Worm (Caenorhabditis elegans) whole organism, L4 larva: ENCODE results near the gene lpin-1.

Source experiments
- F10B5.3 ChIP-seq: sonication (generic microtip); optimal IDR thresholded peaks from 2 replicates; lab custom pipeline; 2016; ENCODE audit warnings: mild to moderate bottlenecking, missing genetic modification characterization, missing compliant biosample characterization
- F37D6.2 ChIP-seq: sonication (generic microtip); optimal IDR thresholded peaks from 2 replicates; lab custom pipeline; 2016; ENCODE audit warnings: mild to moderate bottlenecking, missing genetic modification characterization, missing compliant biosample characterization
- F44E2.7 ChIP-seq: fragments of 200-800 bp; sonication (Bioruptor generic); IDR thresholded peaks from 2 replicates; pipeline ENCODE4 v2.1.2; 2022; ENCODE audit warnings: missing genetic modification characterization, missing compliant biosample characterization
- R02D3.7 ChIP-seq: fragments of 150-350 bp; sonication (generic microtip); optimal IDR thresholded peaks from 3 replicates; lab custom pipeline; 2014; ENCODE audit warnings: missing biosample characterization, missing genetic modification characterization
- T20F7.1 ChIP-seq: fragments of 200-800 bp; sonication (Bioruptor generic); optimal IDR thresholded peaks from 2 replicates; lab custom pipeline; 2018; ENCODE audit warnings: mild to moderate bottlenecking, missing genetic modification characterization, missing compliant biosample characterization
- Y5F2A.4 ChIP-seq: fragments of 200-800 bp; sonication (Bioruptor generic); optimal IDR thresholded peaks from 2 replicates; lab custom pipeline; 2018; ENCODE audit warnings: mild to moderate bottlenecking, missing genetic modification characterization, missing compliant biosample characterization
- ZK337.2 ChIP-seq: fragments of 200-800 bp; sonication (Bioruptor generic); IDR thresholded peaks from 2 replicates; pipeline ENCODE4 v1.3.6; 2022; ENCODE audit warnings: missing genetic modification reagents, missing genetic modification characterization, missing compliant biosample characterization
- ZK546.5 ChIP-seq, 2 experiments: sonication (generic microtip); optimal IDR thresholded peaks; 2 replicates each; lab custom pipeline; 2017; ENCODE audit warnings: missing biosample characterization in 2 of 2, missing genetic modification characterization in 2 of 2
- aha-1 ChIP-seq: fragments of 150-350 bp; peaks from one replicate; lab custom pipeline; 2014; ENCODE audit warnings: missing biosample characterization, missing genetic modification characterization
- attf-4 ChIP-seq: sonication (generic microtip); optimal IDR thresholded peaks from 3 replicates; lab custom pipeline; 2017; ENCODE audit warnings: missing biosample characterization, missing genetic modification characterization
- ceh-20 ChIP-seq: fragments of 200-800 bp; sonication (Bioruptor generic); IDR thresholded peaks from 2 replicates; pipeline ENCODE4 v1.3.6; 2022; ENCODE audit warnings: missing genetic modification reagents, missing genetic modification characterization, missing compliant biosample characterization
- ctbp-1 ChIP-seq: fragments of 200-800 bp; sonication (Bioruptor generic); IDR thresholded peaks from 2 replicates; pipeline ENCODE4 v1.3.6; 2022; ENCODE audit warnings: missing genetic modification reagents, missing genetic modification characterization, missing compliant biosample characterization
- daf-12 ChIP-seq: fragments of 150-350 bp; optimal IDR thresholded peaks from 2 replicates; lab custom pipeline; 2014; ENCODE audit warnings: missing biosample characterization, missing genetic modification reagents, missing genetic modification characterization
- daf-8 ChIP-seq: fragments of 200-800 bp; sonication (Bioruptor generic); IDR thresholded peaks from 2 replicates; pipeline ENCODE4 v1.3.6; 2022; ENCODE audit warnings: missing genetic modification characterization, missing compliant biosample characterization
- dmd-6 ChIP-seq: fragments of 200-800 bp; sonication (Bioruptor generic); IDR thresholded peaks from 2 replicates; pipeline ENCODE4 v1.3.6; 2022; ENCODE audit warnings: missing genetic modification reagents, missing genetic modification characterization, missing compliant biosample characterization
- dpl-1 ChIP-seq: fragments of 150-350 bp; optimal IDR thresholded peaks from 2 replicates; lab custom pipeline; 2014; ENCODE audit warnings: missing biosample characterization, missing genetic modification reagents, missing genetic modification characterization
- egl-27 ChIP-seq: sonication (generic microtip); optimal IDR thresholded peaks from 3 replicates; lab custom pipeline; 2017; ENCODE audit warnings: missing biosample characterization, missing genetic modification reagents, missing genetic modification characterization
- hlh-11 ChIP-seq: fragments of 200-800 bp; sonication (Bioruptor generic); optimal IDR thresholded peaks from 2 replicates; lab custom pipeline; 2018; ENCODE audit warnings: mild to moderate bottlenecking, missing genetic modification characterization, missing compliant biosample characterization
- hmg-1.1 ChIP-seq: fragments of 200-800 bp; sonication (Bioruptor generic); IDR thresholded peaks from 2 replicates; pipeline ENCODE4 v1.3.6; 2022; ENCODE audit warnings: missing genetic modification reagents, missing genetic modification characterization, missing compliant biosample characterization
- lim-7 ChIP-seq: fragments of 200-800 bp; sonication (Bioruptor generic); IDR thresholded peaks from 2 replicates; pipeline ENCODE4 v1.3.6; 2022; ENCODE audit warnings: missing genetic modification characterization, missing compliant biosample characterization
- lin-1 ChIP-seq: fragments of 200-800 bp; sonication (Bioruptor generic); IDR thresholded peaks from 2 replicates; pipeline ENCODE4 v1.3.6; 2022; ENCODE audit warnings: missing genetic modification reagents, missing genetic modification characterization, missing compliant biosample characterization
- lin-13 ChIP-seq: fragments of 150-350 bp; optimal IDR thresholded peaks from 2 replicates; lab custom pipeline; 2014; ENCODE audit warnings: missing biosample characterization, missing genetic modification reagents, missing genetic modification characterization
- mdl-1 ChIP-seq, 2 experiments: fragments of 150-350 bp in 1 of 2; sonication (generic microtip) in 1 of 2; optimal IDR thresholded peaks; 2 replicates each; lab custom pipeline; 2014 to 2017; ENCODE audit warnings: missing biosample characterization in 2 of 2, missing genetic modification characterization in 2 of 2
- mdt-29 ChIP-seq: fragments of 200-800 bp; sonication (Bioruptor generic); IDR thresholded peaks from 2 replicates; pipeline ENCODE4 v1.3.6; 2022; ENCODE audit warnings: missing genetic modification reagents, missing genetic modification characterization, missing compliant biosample characterization
- mxl-2 ChIP-seq: fragments of 200-800 bp; sonication (Bioruptor generic); conservative IDR thresholded peaks from 2 replicates; pipeline ENCODE4 v1.3.6; 2022; ENCODE audit warnings: missing genetic modification reagents, missing genetic modification characterization, missing compliant biosample characterization
- nhr-237 ChIP-seq: sonication (generic microtip); optimal IDR thresholded peaks from 2 replicates; lab custom pipeline; 2017; ENCODE audit warnings: missing biosample characterization, missing genetic modification characterization
- nhr-25 ChIP-seq: sonication (generic microtip); optimal IDR thresholded peaks from 2 replicates; lab custom pipeline; 2017; ENCODE audit warnings: missing genetic modification characterization, mild to moderate bottlenecking, missing compliant biosample characterization, antibody characterized with exemption, moderate library complexity, borderline replicate concordance; ENCODE audit not compliant: insufficient read depth
- nhr-41 ChIP-seq: fragments of 200-800 bp; sonication (Bioruptor generic); IDR thresholded peaks from 2 replicates; pipeline ENCODE4 v1.3.6; 2022; ENCODE audit warnings: missing genetic modification reagents, missing genetic modification characterization, missing compliant biosample characterization
- nhr-6 ChIP-seq: fragments of 150-350 bp; optimal IDR thresholded peaks from 2 replicates; lab custom pipeline; 2014; ENCODE audit warnings: missing biosample characterization, missing genetic modification characterization
- nhr-76 ChIP-seq: fragments of 150-350 bp; optimal IDR thresholded peaks from 2 replicates; lab custom pipeline; 2014; ENCODE audit warnings: missing biosample characterization, missing genetic modification characterization
- pha-4 ChIP-seq, 2 experiments: fragments of 150-350 bp in 1 of 2; fragments of 200-800 bp in 1 of 2; sonication (Bioruptor generic) in 1 of 2; IDR thresholded peaks in 1 of 2; optimal IDR thresholded peaks in 1 of 2; 2 replicates each; pipeline versions ENCODE4 v1.3.6 to Lab custom; 2014 to 2022; ENCODE audit warnings: missing genetic modification characterization in 2 of 2, missing genetic modification reagents in 2 of 2, missing biosample characterization in 1 of 2, missing compliant biosample characterization in 1 of 2
- php-3 ChIP-seq: fragments of 200-800 bp; sonication (Bioruptor generic); IDR thresholded peaks from 2 replicates; pipeline ENCODE4 v1.3.6; 2022; ENCODE audit warnings: missing genetic modification reagents, missing genetic modification characterization, missing compliant biosample characterization
- set-16 ChIP-seq: fragments of 200-800 bp; sonication (Bioruptor generic); IDR thresholded peaks from 2 replicates; pipeline ENCODE4 v1.3.6; 2022; ENCODE audit warnings: missing genetic modification reagents, missing genetic modification characterization, missing compliant biosample characterization
- skn-1 ChIP-seq: fragments of 150-350 bp; optimal IDR thresholded peaks from 2 replicates; lab custom pipeline; 2014; ENCODE audit warnings: missing biosample characterization, missing genetic modification characterization
- spr-1 ChIP-seq: sonication (generic microtip); optimal IDR thresholded peaks from 2 replicates; lab custom pipeline; 2016; ENCODE audit warnings: mild to moderate bottlenecking, missing genetic modification characterization, missing compliant biosample characterization
- spr-3 ChIP-seq: fragments of 200-800 bp; sonication (Bioruptor generic); optimal IDR thresholded peaks from 2 replicates; lab custom pipeline; 2018; ENCODE audit warnings: mild to moderate bottlenecking, missing genetic modification characterization, missing compliant biosample characterization
- tag-97 ChIP-seq: fragments of 200-800 bp; sonication (Bioruptor generic); IDR thresholded peaks from 2 replicates; pipeline ENCODE4 v1.3.6; 2022; ENCODE audit warnings: missing genetic modification characterization, missing compliant biosample characterization
- tra-1 ChIP-seq: fragments of 200-800 bp; sonication (Bioruptor generic); IDR thresholded peaks from 2 replicates; pipeline ENCODE4 v1.3.6; 2022; ENCODE audit warnings: missing genetic modification reagents, missing genetic modification characterization, missing compliant biosample characterization
- zfp-2 ChIP-seq: sonication (generic microtip); optimal IDR thresholded peaks from 2 replicates; lab custom pipeline; 2016; ENCODE audit warnings: mild to moderate bottlenecking, missing genetic modification characterization, missing compliant biosample characterization
- zip-11 ChIP-seq: fragments of 200-800 bp; sonication (Bioruptor generic); IDR thresholded peaks from 2 replicates; pipeline ENCODE4 v1.3.6; 2022; ENCODE audit warnings: missing genetic modification characterization, missing compliant biosample characterization
- zip-2 ChIP-seq: fragments of 150-350 bp; optimal IDR thresholded peaks from 2 replicates; lab custom pipeline; 2014; ENCODE audit warnings: missing biosample characterization, missing genetic modification characterization
- ztf-7 ChIP-seq: fragments of 150-350 bp; optimal IDR thresholded peaks from 2 replicates; lab custom pipeline; 2014; ENCODE audit warnings: missing biosample characterization, missing genetic modification characterization

lpin-1 gene

DNA sequence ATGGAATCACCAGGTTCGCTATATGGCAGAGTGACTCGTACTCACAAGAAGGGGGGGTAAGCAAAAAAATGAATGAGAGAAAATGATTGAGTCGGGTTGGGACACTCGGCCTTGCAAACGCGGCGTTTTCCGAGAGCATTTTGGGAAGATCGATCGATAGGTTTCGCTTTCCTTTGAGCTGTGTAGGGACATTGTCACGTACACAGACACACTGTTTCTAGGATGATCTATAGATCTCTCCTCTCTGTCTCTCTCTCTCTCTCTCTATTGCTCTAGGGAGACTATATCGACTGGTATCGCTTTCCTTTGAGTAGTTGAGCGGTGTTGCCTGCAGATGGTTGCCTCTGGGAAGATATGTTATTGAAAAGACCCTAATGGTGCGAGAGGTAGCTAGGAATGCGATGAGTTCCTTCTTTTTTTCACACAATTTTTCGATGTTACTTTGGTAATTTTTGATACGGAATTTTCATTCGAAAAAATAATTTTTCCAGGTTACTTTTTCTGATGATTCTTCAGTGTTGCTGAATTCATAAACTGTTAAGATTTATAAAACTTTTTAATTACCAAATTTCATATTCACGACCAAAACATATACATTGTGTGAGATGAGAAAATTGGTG, 4.1 kb downstream of the lpin-1 start, which contains the start of gene H37A05.4 (continued):
- TF ChIP-seq dpl-1 (GFP tag; lab: Kevin White, UChicago), result no peak
- no peak for TF ChIP-seq R02D3.7
- TF ChIP-seq F10B5.3, result no peak
- TF ChIP-seq ceh-20 (GFP tag; lab: Robert Waterston, UW), result peak; percentile 60; the same call in 1 of the 2 replicates
- no peak for TF ChIP-seq ztf-7 (tag; lab: Kevin White, UChicago)
- 0 out of 2 replicates have a peak, but pooled peaks have one; percentile 36 for TF ChIP-seq ctbp-1 (GFP tag; lab: Robert Waterston, UW)

DNA sequence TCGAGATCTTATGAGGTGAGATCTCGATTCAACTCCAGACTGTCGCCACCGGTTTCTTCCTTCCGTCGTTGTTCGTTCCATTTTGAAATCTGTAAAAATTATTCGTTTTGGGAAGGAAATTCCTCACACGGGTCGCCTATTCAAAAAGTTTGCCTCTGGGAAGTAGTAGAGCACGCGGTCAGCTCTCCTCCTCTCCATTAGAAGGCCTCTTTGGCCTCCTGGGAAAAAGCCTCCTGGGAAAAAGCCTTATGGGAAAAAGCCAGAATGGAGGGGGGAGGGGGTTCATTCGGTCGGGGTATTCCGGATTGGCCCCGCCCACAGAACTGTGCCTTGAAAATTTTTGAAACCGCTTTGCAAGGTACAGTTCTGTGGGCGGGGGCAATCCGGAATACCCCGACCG, 6.3 kb downstream of the lpin-1 start:
- TF ChIP-seq lin-13 (no peak), T20F7.1 (GFP tag; lab: Kevin White, UChicago) (no peak), mdt-29 (GFP tag; lab: Robert Waterston, UW) (no peak), lim-7 (GFP tag; lab: Robert Waterston, UW) (0 out of 2 replicates have a peak, but pooled peaks have one; percentile 24), nhr-41 (no peak)

DNA sequence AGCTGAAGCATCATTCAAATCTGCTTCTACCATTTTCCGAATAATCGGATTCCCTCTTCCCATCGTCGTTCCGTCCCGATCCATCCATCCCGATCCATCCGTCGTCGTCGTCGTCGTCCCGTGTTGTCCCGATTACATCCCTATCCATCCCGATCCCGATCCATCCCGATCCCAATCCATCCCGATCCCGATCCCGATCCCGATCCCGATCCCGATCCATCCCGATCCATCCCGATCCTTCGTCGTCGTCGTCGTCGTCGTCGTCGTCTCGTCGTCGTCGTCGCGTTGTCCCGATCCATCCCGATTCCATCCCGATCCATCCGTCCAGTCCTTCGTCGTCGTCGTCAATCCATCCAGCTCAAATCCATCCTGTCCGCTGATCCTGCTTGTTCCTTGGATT, 6.7 kb downstream of the lpin-1 start:
- TF ChIP-seq set-16 (GFP tag; lab: Robert Waterston, UW) (peak; percentile 85), tag-97 (GFP tag; lab: Robert Waterston, UW) (no peak)

DNA sequence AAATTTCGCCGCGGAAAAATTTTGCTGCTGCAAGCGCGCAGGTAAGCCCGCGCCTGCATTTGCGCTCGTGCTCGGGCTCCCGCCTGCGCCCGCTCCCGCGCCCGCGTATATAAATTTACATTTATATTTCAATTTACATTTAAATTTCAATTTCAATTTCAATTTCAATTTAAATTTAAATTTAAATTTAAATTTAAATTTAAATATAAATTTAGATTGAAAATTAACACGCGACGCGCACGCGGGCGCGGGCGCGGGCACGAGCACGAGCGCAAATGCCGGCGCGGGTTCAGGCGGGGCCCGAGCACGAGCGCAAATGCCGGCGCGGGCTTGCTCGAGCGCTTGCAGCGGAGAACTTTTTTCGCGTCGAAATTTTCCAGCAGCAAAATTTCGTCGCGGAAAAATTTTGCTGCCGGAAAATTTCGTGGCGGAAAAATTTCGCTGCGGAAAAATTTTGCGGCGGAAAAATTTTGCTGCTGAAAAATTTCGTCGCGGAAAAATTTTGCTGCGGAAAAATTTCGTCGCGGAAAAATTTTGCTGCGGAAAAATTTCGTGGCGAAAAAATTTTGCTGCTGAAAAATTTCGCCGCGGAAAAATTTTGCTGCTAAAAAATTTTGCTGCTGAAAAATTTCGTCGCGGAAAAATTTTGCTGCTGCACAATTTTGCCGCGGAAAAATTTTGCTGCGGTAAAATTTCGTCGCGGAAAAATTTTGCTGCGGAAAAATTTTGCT, 7.9 kb downstream of the lpin-1 start:
- TF ChIP-seq lin-1 (GFP tag; lab: Robert Waterston, UW), result 0 out of 2 replicates have a peak, but pooled peaks have one; percentile 8
- no peak for TF ChIP-seq spr-3 (GFP tag; lab: Kevin White, UChicago)
- TF ChIP-seq zip-11, result no peak; the same call in 1 of the 2 replicates
- no peak for TF ChIP-seq aha-1 (tag; lab: Kevin White, UChicago)
- no peak for TF ChIP-seq lin-13
- peak; percentile 68 for TF ChIP-seq tra-1
- no peak for TF ChIP-seq skn-1 (tag; lab: Kevin White, UChicago)
- TF ChIP-seq nhr-237 (tag; lab: Kevin White, UChicago), result no peak
- TF ChIP-seq ztf-7 (tag; lab: Kevin White, UChicago), result no peak
- no peak for TF ChIP-seq attf-4 (tag; lab: Kevin White, UChicago)
- TF ChIP-seq F10B5.3, result no peak
- TF ChIP-seq nhr-6 (tag; lab: Kevin White, UChicago), result no peak
- TF ChIP-seq mdl-1 (tag; optimal IDR thresholded peaks at IDR 0.05; lab: Kevin White, UChicago), result no peak
- peak; percentile 30; the same call in 1 of the 2 replicates for TF ChIP-seq php-3 (GFP tag; lab: Robert Waterston, UW)
- TF ChIP-seq pha-4 (GFP tag; IDR thresholded peaks at IDR 0.05; lab: Robert Waterston, UW), result peak; percentile 100
- no peak for TF ChIP-seq pha-4 (tag; optimal IDR thresholded peaks at IDR 0.05; lab: Kevin White, UChicago)
- no peak for TF ChIP-seq F37D6.2 (tag; lab: Kevin White, UChicago)
- TF ChIP-seq R02D3.7, result no peak
- peak; percentile 100 for TF ChIP-seq set-16 (GFP tag; lab: Robert Waterston, UW)
- peak; percentile 24; the same call in 1 of the 2 replicates for TF ChIP-seq ZK337.2 (GFP tag; lab: Robert Waterston, UW)
- TF ChIP-seq ZK546.5 (tag; optimal IDR thresholded peaks at IDR 0.05; lab: Kevin White, UChicago), result no peak
- no peak for TF ChIP-seq hmg-1.1 (GFP tag; lab: Robert Waterston, UW)
- no peak for TF ChIP-seq hlh-11 (tag; lab: Kevin White, UChicago)
- TF ChIP-seq lim-7 (GFP tag; lab: Robert Waterston, UW), result no peak; the same call in 1 of the 2 replicates
- TF ChIP-seq daf-8, result no peak
- no peak for TF ChIP-seq Y5F2A.4 (GFP tag; lab: Kevin White, UChicago)
- no peak for TF ChIP-seq daf-12 (tag; lab: Kevin White, UChicago)
- TF ChIP-seq zip-2, result no peak
- no peak for TF ChIP-seq spr-1 (tag; lab: Kevin White, UChicago)
- TF ChIP-seq ctbp-1 (GFP tag; lab: Robert Waterston, UW), result 0 out of 2 replicates have a peak, but pooled peaks have one; percentile 58
- TF ChIP-seq F44E2.7 (GFP tag; lab: Robert Waterston, UW), result peak; percentile 90
- TF ChIP-seq zfp-2 (tag; lab: Kevin White, UChicago), result no peak
- TF ChIP-seq egl-27 (tag; lab: Kevin White, UChicago), result no peak
- no peak for TF ChIP-seq nhr-76
- TF ChIP-seq nhr-25 (tag; lab: Kevin White, UChicago), result no peak
- TF ChIP-seq dmd-6 (GFP tag; lab: Robert Waterston, UW), result no peak
- 0 out of 2 replicates have a peak, but pooled peaks have one; percentile 33 for TF ChIP-seq mxl-2 (GFP tag; lab: Robert Waterston, UW)
